Worm (Caenorhabditis elegans): ENCODE measurements around the gene T15B12.2.

The T15B12.2 gene

ce11 chrIII:5308278-5308677, 6.6 kb upstream of the T15B12.2 start, which contains the start of gene mog-3 (continued):
- TF ChIP-seq syd-9 (tag; optimal IDR thresholded peaks at IDR 0.05), result no peak
- TF ChIP-seq nfya-1 (tag; optimal IDR thresholded peaks at IDR 0.05), result peak; percentile 51
- peak; percentile 100 for TF ChIP-seq ets-4 (tag; optimal IDR thresholded peaks at IDR 0.05)
- TF ChIP-seq ceh-48 (tag; optimal IDR thresholded peaks at IDR 0.05), result peak; percentile 98
- TF ChIP-seq hlh-30 (tag; optimal IDR thresholded peaks at IDR 0.05; ENCODE audit: insufficient read depth), result peak; percentile 12
- peak; percentile 30 for TF ChIP-seq ztf-16 (tag; optimal IDR thresholded peaks at IDR 0.05)
- TF ChIP-seq pax-1 (tag; optimal IDR thresholded peaks at IDR 0.05), result no peak
- no peak for TF ChIP-seq nhr-232 (tag; optimal IDR thresholded peaks at IDR 0.05)
- peak; percentile 23 for TF ChIP-seq ttx-3 (tag; optimal IDR thresholded peaks at IDR 0.05)
- no peak for TF ChIP-seq ceh-30 (tag; optimal IDR thresholded peaks at IDR 0.05)
- no peak for TF ChIP-seq che-1 (tag; optimal IDR thresholded peaks at IDR 0.05)
- no peak for TF ChIP-seq Y22D7AL.16 (tag; optimal IDR thresholded peaks at IDR 0.05)
- TF ChIP-seq tbx-7 (tag; optimal IDR thresholded peaks at IDR 0.05), result peak; percentile 89
- peak; percentile 72 for TF ChIP-seq ceh-14 (tag; optimal IDR thresholded peaks at IDR 0.05)
- peak; percentile 33 for TF ChIP-seq ceh-34 (tag; optimal IDR thresholded peaks at IDR 0.05)
- TF ChIP-seq unc-55 (GFP tag; optimal IDR thresholded peaks at IDR 0.05), result no peak
- peak; percentile 44 for TF ChIP-seq hlh-6 (tag; optimal IDR thresholded peaks at IDR 0.05)
- TF ChIP-seq mec-3 (tag; optimal IDR thresholded peaks at IDR 0.05; ENCODE audit: borderline replicate concordance), result peak; percentile 88
- TF ChIP-seq ceh-45 (GFP tag; IDR thresholded peaks at IDR 0.05), result no peak

- TF ChIP-seq ceh-34 (tag; optimal IDR thresholded peaks at IDR 0.05) (peak; percentile 15), ceh-30 (tag; optimal IDR thresholded peaks at IDR 0.05) (no peak), lin-11 (tag; optimal IDR thresholded peaks at IDR 0.05) (peak; percentile 37), ceh-22 (tag; optimal IDR thresholded peaks at IDR 0.05) (no peak), unc-3 (GFP tag; conservative IDR thresholded peaks at IDR 0.05) (peak; percentile 71), unc-3 (tag; optimal IDR thresholded peaks at IDR 0.05) (peak; percentile 37), pha-2 (tag; optimal IDR thresholded peaks at IDR 0.05) (peak; percentile 14), C08G9.2 (tag; optimal IDR thresholded peaks at IDR 0.05) (peak; percentile 59), ceh-45 (GFP tag; IDR thresholded peaks at IDR 0.05) (peak; percentile 85), zip-5 (tag; optimal IDR thresholded peaks at IDR 0.05) (no peak), sox-4 (tag; optimal IDR thresholded peaks at IDR 0.05) (peak; percentile 79), hlh-30 (tag; optimal IDR thresholded peaks at IDR 0.05; ENCODE audit: insufficient read depth) (no peak), fax-1 (tag; optimal IDR thresholded peaks at IDR 0.05) (peak; percentile 69), unc-86 (tag; optimal IDR thresholded peaks at IDR 0.05) (peak; percentile 40), F13H6.1 (tag; optimal IDR thresholded peaks at IDR 0.05) (peak; percentile 35), lim-6 (tag; optimal IDR thresholded peaks at IDR 0.05) (no peak), pat-9 (tag; optimal IDR thresholded peaks at IDR 0.05) (peak; percentile 61), madf-2 (tag; optimal IDR thresholded peaks at IDR 0.05) (peak; percentile 70), nfya-1 (tag; optimal IDR thresholded peaks at IDR 0.05) (no peak), ahr-1 (tag; optimal IDR thresholded peaks at IDR 0.05) (peak; percentile 5), gmeb-2 (tag; optimal IDR thresholded peaks at IDR 0.05) (peak; percentile 66), ceh-19 (GFP tag; optimal IDR thresholded peaks at IDR 0.05) (peak; percentile 52), dve-1 (tag; optimal IDR thresholded peaks at IDR 0.05) (peak; percentile 59), ceh-6 (GFP tag; optimal IDR thresholded peaks at IDR 0.05) (peak; percentile 38), ceh-48 (tag; optimal IDR thresholded peaks at IDR 0.05) (peak; percentile 24), elt-2 (tag; optimal IDR thresholded peaks at IDR 0.05) (peak; percentile 50), fkh-10 (GFP tag; optimal IDR thresholded peaks at IDR 0.05) (no peak), ets-4 (tag; optimal IDR thresholded peaks at IDR 0.05) (peak; percentile 73), ama-1 (optimal IDR thresholded peaks at IDR 0.05) (no peak), tbx-7 (tag; optimal IDR thresholded peaks at IDR 0.05) (no peak), hlh-13 (GFP tag; optimal IDR thresholded peaks at IDR 0.05) (peak; percentile 70), ceh-9 (tag; optimal IDR thresholded peaks at IDR 0.05) (peak; percentile 53), syd-9 (tag; optimal IDR thresholded peaks at IDR 0.05) (peak; percentile 46), hlh-15 (tag; optimal IDR thresholded peaks at IDR 0.05) (peak; percentile 20), Y22D7AL.16 (tag; optimal IDR thresholded peaks at IDR 0.05) (peak; percentile 51), dmd-4 (tag; optimal IDR thresholded peaks at IDR 0.05; ENCODE audit: borderline replicate concordance) (no peak), C38D4.7 (GFP tag; optimal IDR thresholded peaks at IDR 0.05) (peak; percentile 59), ceh-31 (tag; optimal IDR thresholded peaks at IDR 0.05) (peak; percentile 34), hlh-6 (tag; optimal IDR thresholded peaks at IDR 0.05) (peak; percentile 54), ceh-18 (tag; optimal IDR thresholded peaks at IDR 0.05) (peak; percentile 67), T23F11.4 (GFP tag; optimal IDR thresholded peaks at IDR 0.05) (peak; percentile 56), odd-2 (tag; optimal IDR thresholded peaks at IDR 0.05) (no peak)
Observed at ce11 chrIII:5305725-5306124, 4.0 kb upstream of the T15B12.2 start.
